Worm (Caenorhabditis elegans): ENCODE results near the gene F02C12.3.

DNA sequence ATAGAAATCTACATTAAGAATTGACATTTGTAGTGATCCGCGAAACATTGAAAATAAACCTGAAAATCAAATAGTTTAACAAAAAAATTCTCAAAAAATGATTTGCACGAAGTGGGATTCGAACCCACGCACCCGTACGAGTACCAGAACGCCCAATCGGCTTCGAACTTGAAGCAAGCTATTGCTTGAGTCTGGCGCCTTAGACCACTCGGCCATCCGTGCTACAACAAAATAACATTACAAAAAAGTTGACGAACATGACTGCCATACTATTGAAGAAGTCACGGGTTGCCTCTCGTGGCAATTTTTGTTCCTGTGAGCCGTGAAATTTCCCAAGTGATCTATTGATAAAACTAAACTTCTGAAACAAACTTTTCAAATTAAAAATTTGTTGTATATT is 46.5 kb downstream of the F02C12.3 start:
- TF ChIP-seq C34F6.9 (tag; optimal IDR thresholded peaks at IDR 0.05): no peak
- TF ChIP-seq snpc-4 (tag; optimal IDR thresholded peaks at IDR 0.05): no peak
- TF ChIP-seq nhr-6 (tag; optimal IDR thresholded peaks at IDR 0.05): no peak
- TF ChIP-seq unc-62 (GFP tag; optimal IDR thresholded peaks at IDR 0.05): no peak

Measured in whole organism, L2 larva.